Worm (Caenorhabditis elegans) whole organism, L1 larva: Measurements from ENCODE around the gene F09C8.1.

ENCODE experiments used
- C16A3.4 ChIP-seq: fragments of 150-350 bp; optimal IDR thresholded peaks from 2 replicates; lab custom pipeline; 2014; ENCODE audit warnings: missing biosample characterization, missing genetic modification characterization
- egl-27 ChIP-seq, 2 experiments: fragments of 150-350 bp in 1 of 2; sonication (generic microtip); optimal IDR thresholded peaks; 3 replicates each; lab custom pipeline; 2017 to 2018; ENCODE audit warnings: missing biosample characterization in 2 of 2, missing genetic modification characterization in 2 of 2, missing genetic modification reagents in 2 of 2
- lin-15B ChIP-seq: fragments of 150-350 bp; sonication (generic microtip); optimal IDR thresholded peaks from 3 replicates; lab custom pipeline; 2014; ENCODE audit warnings: missing biosample characterization, missing genetic modification characterization
- lin-39 ChIP-seq: fragments of 150-350 bp; optimal IDR thresholded peaks from 2 replicates; lab custom pipeline; 2014; ENCODE audit warnings: missing biosample characterization, missing genetic modification reagents, missing genetic modification characterization
- nhr-11 ChIP-seq: fragments of 150-350 bp; optimal IDR thresholded peaks from 2 replicates; lab custom pipeline; 2014; ENCODE audit warnings: missing biosample characterization, missing genetic modification characterization
- nhr-76 ChIP-seq: sonication (generic microtip); optimal IDR thresholded peaks from 2 replicates; lab custom pipeline; 2017; ENCODE audit warnings: missing biosample characterization, missing genetic modification characterization
- nhr-77 ChIP-seq: fragments of 150-350 bp; optimal IDR thresholded peaks from 2 replicates; lab custom pipeline; 2014; ENCODE audit warnings: missing biosample characterization, missing genetic modification characterization
- skn-1 ChIP-seq: fragments of 150-350 bp; optimal IDR thresholded peaks from 2 replicates; lab custom pipeline; 2014; ENCODE audit warnings: missing biosample characterization, missing genetic modification characterization
- swsn-7 ChIP-seq: sonication (generic microtip); optimal IDR thresholded peaks from 2 replicates; lab custom pipeline; 2016; ENCODE audit warnings: missing genetic modification characterization, missing compliant biosample characterization
- unc-130 ChIP-seq: fragments of 150-350 bp; optimal IDR thresholded peaks from 2 replicates; lab custom pipeline; 2017; ENCODE audit warnings: missing biosample characterization, missing genetic modification characterization, inconsistent platforms
- unc-30 ChIP-seq: sonication (generic microtip); optimal IDR thresholded peaks from 2 replicates; lab custom pipeline; 2017; ENCODE audit warnings: missing biosample characterization, missing genetic modification characterization
- vab-15 ChIP-seq: sonication (generic microtip); optimal IDR thresholded peaks from 2 replicates; lab custom pipeline; 2017; ENCODE audit warnings: missing genotype, mild to moderate bottlenecking, missing genetic modification characterization, missing compliant biosample characterization
- ztf-11 ChIP-seq, 2 experiments: sonication (generic microtip); optimal IDR thresholded peaks; 2 replicates each; lab custom pipeline; 2016 to 2017; ENCODE audit warnings: missing genetic modification characterization in 2 of 2, missing biosample characterization in 1 of 2, missing compliant biosample characterization in 1 of 2

ce11 chrX:16204310-16204709 lies 41.0 kb upstream of the F09C8.1 start:
- TF ChIP-seq skn-1 (tag; lab: Kevin White, UChicago) (no peak), nhr-77 (tag; lab: Kevin White, UChicago) (no peak), C16A3.4 (tag; lab: Kevin White, UChicago) (no peak), lin-15B (tag; lab: Kevin White, UChicago) (no peak), vab-15 (tag; lab: Kevin White, UChicago) (no peak), unc-30 (tag; lab: Kevin White, UChicago) (no peak), egl-27 (tag; optimal IDR thresholded peaks at IDR 0.05; lab: Kevin White, UChicago) (no peak), unc-130 (tag; lab: Kevin White, UChicago) (no peak), swsn-7 (tag; lab: Kevin White, UChicago) (no peak), nhr-76 (tag; lab: Kevin White, UChicago) (no peak), lin-39 (tag; lab: Kevin White, UChicago) (no peak), ztf-11 (tag; optimal IDR thresholded peaks at IDR 0.05; lab: Kevin White, UChicago) (no peak), nhr-11 (tag; lab: Kevin White, UChicago) (no peak)
